Worm (Caenorhabditis elegans) whole organism, L4/young adult: ENCODE measurements around the gene srx-120.

Source experiments
- dao-5 ChIP-seq: sonication (generic microtip); optimal IDR thresholded peaks from 2 replicates; lab custom pipeline; 2016; ENCODE audit warnings: missing genotype, missing genetic modification characterization, moderate library complexity, missing compliant biosample characterization
- him-1 ChIP-seq: sonication (generic microtip); optimal IDR thresholded peaks from 2 replicates; lab custom pipeline; 2016; ENCODE audit warnings: missing genotype, missing genetic modification reagents, missing genetic modification characterization, missing compliant biosample characterization

ce11 chrII:12572760-12573159 is 41.7 kb downstream of the srx-120 start, which contains the start of gene Y38E10A.35:
- TF ChIP-seq him-1 (tag; lab: Kevin White, UChicago) (no peak), dao-5 (tag; lab: Kevin White, UChicago) (no peak)
